Fruit fly (Drosophila melanogaster): ENCODE measurements around the gene CG7857.

Gene CG7857

dm6 chr3L:15530638-15531225 lies 26.0 kb upstream of the CG7857 start (continued):
- TF ChIP-seq CG8290 (GFP tag; optimal IDR thresholded peaks at IDR 0.05) = no peak
- peak; percentile 34 to 49 for TF ChIP-seq CG8290 (tag; optimal IDR thresholded peaks at IDR 0.05)
- TF ChIP-seq Elba2 (GFP tag; optimal IDR thresholded peaks at IDR 0.05) = no peak
- peak; percentile 28 for TF ChIP-seq CG1603 (tag; optimal IDR thresholded peaks at IDR 0.05)
- TF ChIP-seq CG4328 (GFP tag; optimal IDR thresholded peaks at IDR 0.05) = peak; percentile 29
- TF ChIP-seq wor (GFP tag; IDR thresholded peaks at IDR 0.05) = no peak
- peak; percentile 45 for TF ChIP-seq CG15601 (tag; optimal IDR thresholded peaks at IDR 0.05)
- peak; percentile 12 for TF ChIP-seq lbe (GFP tag; optimal IDR thresholded peaks at IDR 0.05)
- no peak for TF ChIP-seq D (optimal IDR thresholded peaks at IDR 0.05)
- TF ChIP-seq D (GFP tag; optimal IDR thresholded peaks at IDR 0.05) = peak; percentile 17
- peak; percentile 37 for TF ChIP-seq CG2678 (tag; optimal IDR thresholded peaks at IDR 0.05)
- TF ChIP-seq Med (GFP tag) = peak; percentile 36
- TF ChIP-seq CG12071 (GFP tag; optimal IDR thresholded peaks at IDR 0.05) = peak; percentile 26
- no peak for TF ChIP-seq toy (GFP tag; IDR thresholded peaks at IDR 0.05)
- peak; percentile 43 for TF ChIP-seq Asciz (GFP tag; optimal IDR thresholded peaks at IDR 0.05)
- peak; percentile 2 for TF ChIP-seq CG10209 (GFP tag; optimal IDR thresholded peaks at IDR 0.05)
- no peak for TF ChIP-seq CG10979 (tag; optimal IDR thresholded peaks at IDR 0.05)
- peak; percentile 3 for TF ChIP-seq Sry-β (GFP tag; optimal IDR thresholded peaks at IDR 0.05)
- no peak for TF ChIP-seq CG1647 (GFP tag; optimal IDR thresholded peaks at IDR 0.05)
- TF ChIP-seq CG4707 (GFP tag; optimal IDR thresholded peaks at IDR 0.05) = peak; percentile 40
- TF ChIP-seq CG8924 (tag; optimal IDR thresholded peaks at IDR 0.05) = peak; percentile 3
- TF ChIP-seq nerfin-1 (tag; optimal IDR thresholded peaks at IDR 0.05) = no peak
- TF ChIP-seq CG12299 (tag; optimal IDR thresholded peaks at IDR 0.05) = peak; percentile 35
- peak; percentile 1 for TF ChIP-seq CG6254 (GFP tag; optimal IDR thresholded peaks at IDR 0.05)
- no peak for TF ChIP-seq CG7372 (GFP tag; IDR thresholded peaks at IDR 0.05)
- TF ChIP-seq Dip3 (GFP tag; optimal IDR thresholded peaks at IDR 0.05) = no peak
- no peak for TF ChIP-seq NK7.1 (GFP tag; optimal IDR thresholded peaks at IDR 0.05)
- peak; percentile 37; the same call in 1 of the 2 replicates for TF ChIP-seq CG4360 (GFP tag; IDR thresholded peaks at IDR 0.05)
- TF ChIP-seq CG11723 (GFP tag; optimal IDR thresholded peaks at IDR 0.05) = peak; percentile 39
- peak; percentile 75 for TF ChIP-seq sens (GFP tag)
- peak; percentile 43; the same call in 1 of the 3 replicates for TF ChIP-seq ci (GFP tag; IDR thresholded peaks at IDR 0.05)
- peak; percentile 24 for TF ChIP-seq lab (GFP tag; optimal IDR thresholded peaks at IDR 0.05)
- peak; percentile 52 for TF ChIP-seq ATbp (GFP tag; optimal IDR thresholded peaks at IDR 0.05)
- TF ChIP-seq kni (GFP tag; optimal IDR thresholded peaks at IDR 0.05) = peak; percentile 76
- peak; percentile 66 for TF ChIP-seq chm (GFP tag; IDR thresholded peaks at IDR 0.05)
- peak in 1 of 2 experiments; percentile 34 for TF ChIP-seq bsh (GFP tag; optimal IDR thresholded peaks at IDR 0.05)
- no peak for TF ChIP-seq Sin3A (optimal IDR thresholded peaks at IDR 0.05)
- TF ChIP-seq CG17359 (tag; optimal IDR thresholded peaks at IDR 0.05) = peak; percentile 31
- peak; percentile 0 for TF ChIP-seq tap (tag; optimal IDR thresholded peaks at IDR 0.05)
- TF ChIP-seq ranshi (GFP tag; IDR thresholded peaks at IDR 0.05) = no peak
- peak; percentile 29 for TF ChIP-seq Sox100B (GFP tag; optimal IDR thresholded peaks at IDR 0.05)
- no peak for TF ChIP-seq CG4820 (GFP tag; optimal IDR thresholded peaks at IDR 0.05)

dm6 chr3L:15530071-15530470 lies 25.4 kb upstream of the CG7857 start:
- no peak for TF ChIP-seq HHEX (GFP tag; optimal IDR thresholded peaks at IDR 0.05)
- no peak for TF ChIP-seq PHDP (tag; optimal IDR thresholded peaks at IDR 0.05)
- TF ChIP-seq D19A (tag; optimal IDR thresholded peaks at IDR 0.05) = peak; percentile 58
- TF ChIP-seq Med (GFP tag) = peak; percentile 66
